In the genomic region with DNA sequence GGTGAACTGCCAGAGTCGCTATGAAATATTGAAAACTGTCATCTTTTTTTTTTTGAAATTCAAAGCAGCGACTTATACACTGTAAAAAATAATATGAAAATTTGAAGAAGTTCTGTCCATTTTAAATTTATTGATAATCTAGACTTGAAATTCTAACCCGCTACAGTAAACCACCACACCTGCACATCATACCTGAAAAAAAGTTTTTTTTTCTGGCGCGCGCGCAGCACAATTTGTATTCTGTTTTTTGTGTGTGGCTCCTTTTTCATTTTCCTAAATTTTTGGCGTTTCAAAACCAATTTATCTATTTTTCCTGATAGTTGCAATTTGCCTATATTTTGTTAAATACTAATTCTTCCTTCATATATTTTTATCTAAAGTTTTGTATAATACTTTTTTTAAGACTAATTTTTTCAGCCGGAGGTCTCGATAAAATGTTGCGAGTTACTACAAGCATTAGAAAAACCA, we compare ENCODE assay signal across 2 worm cellular contexts.
A peak's percentile ranks its signal among the peaks of the same experiment; 100 is the strongest.
TF ChIP-seq lines count a peak whose summit lies in the region.

Gene cyb-2.1 (plus strand): TSS at position 418 of the 468 bp plus-strand sequence.

TF ChIP-seq in whole organism, L4 larva, 104 proteins besides CTCF, POLR2A, EP300 and RAD21:
- no peak for TF ChIP-seq spr-3 (GFP tag; optimal IDR thresholded peaks at IDR 0.05; lab: Kevin White, UChicago)
- TF ChIP-seq unc-130 (GFP tag; optimal IDR thresholded peaks at IDR 0.05; lab: Kevin White, UChicago) = peak; percentile 7
- TF ChIP-seq zfp-3 (GFP tag; conservative IDR thresholded peaks at IDR 0.05; lab: Robert Waterston, UW) = no peak

TF ChIP-seq in whole organism, young adult, 124 proteins besides CTCF, POLR2A, EP300 and RAD21:
- TF ChIP-seq Y56A3A.18 (GFP tag; IDR thresholded peaks at IDR 0.05; lab: Robert Waterston, UW) (no peak), ceh-79 (tag; optimal IDR thresholded peaks at IDR 0.05; lab: Kevin White, UChicago) (no peak), B0261.1 (tag; optimal IDR thresholded peaks at IDR 0.05; lab: Kevin White, UChicago) (no peak), fkh-3 (tag; optimal IDR thresholded peaks at IDR 0.05; lab: Kevin White, UChicago) (no peak), F33H1.4 (GFP tag; IDR thresholded peaks at IDR 0.05; lab: Robert Waterston, UW) (peak; percentile 71), D2030.7 (GFP tag; IDR thresholded peaks at IDR 0.05; lab: Robert Waterston, UW) (peak; percentile 55), snpc-3.4 (tag; optimal IDR thresholded peaks at IDR 0.05; lab: Kevin White, UChicago) (no peak), hmg-1.2 (GFP tag; IDR thresholded peaks at IDR 0.05; lab: Robert Waterston, UW) (peak; percentile 18; the same call in 1 of the 2 replicates), egl-18 (GFP tag; IDR thresholded peaks at IDR 0.05; lab: Robert Waterston, UW) (no peak), ztf-6 (GFP tag; IDR thresholded peaks at IDR 0.05; lab: Robert Waterston, UW) (no peak), Y67H2A.10 (GFP tag; conservative IDR thresholded peaks at IDR 0.05; lab: Robert Waterston, UW) (no peak), madf-10 (tag; optimal IDR thresholded peaks at IDR 0.05; lab: Kevin White, UChicago) (no peak), repo-1 (tag; optimal IDR thresholded peaks at IDR 0.05; lab: Kevin White, UChicago) (no peak), ceh-91 (GFP tag; IDR thresholded peaks at IDR 0.05; lab: Robert Waterston, UW) (peak; percentile 69), Y53F4B.3 (GFP tag; IDR thresholded peaks at IDR 0.05; lab: Robert Waterston, UW) (no peak), somi-1 (GFP tag; optimal IDR thresholded peaks at IDR 0.05; lab: Kevin White, UChicago) (no peak), xnd-1 (tag; optimal IDR thresholded peaks at IDR 0.05; lab: Kevin White, UChicago) (peak; percentile 84), ceh-40 (GFP tag; IDR thresholded peaks at IDR 0.05; lab: Robert Waterston, UW) (no peak), madf-6 (GFP tag; IDR thresholded peaks at IDR 0.05; lab: Robert Waterston, UW) (peak; percentile 98), rcor-1 (GFP tag; IDR thresholded peaks at IDR 0.05; lab: Robert Waterston, UW) (peak; percentile 43; the same call in 1 of the 2 replicates), ets-4 (GFP tag; optimal IDR thresholded peaks at IDR 0.05; lab: Kevin White, UChicago) (no peak), mel-28 (tag; optimal IDR thresholded peaks at IDR 0.05; lab: Kevin White, UChicago; ENCODE audit: borderline replicate concordance) (no peak), atf-7 (tag; optimal IDR thresholded peaks at IDR 0.05; lab: Kevin White, UChicago) (no peak), madf-8 (GFP tag; conservative IDR thresholded peaks at IDR 0.05; lab: Robert Waterston, UW) (peak; percentile 96), F23B12.7 (tag; optimal IDR thresholded peaks at IDR 0.05; lab: Kevin White, UChicago; ENCODE audit: insufficient read depth) (no peak), F57A8.1 (GFP tag; optimal IDR thresholded peaks at IDR 0.05; lab: Kevin White, UChicago) (no peak), hsf-1 (GFP tag; IDR thresholded peaks at IDR 0.05; lab: Robert Waterston, UW) (0 out of 2 replicates have a peak, but pooled peaks have one; percentile 31), ztf-25 (GFP tag; IDR thresholded peaks at IDR 0.05; lab: Robert Waterston, UW) (no peak), let-607 (tag; optimal IDR thresholded peaks at IDR 0.05; lab: Kevin White, UChicago) (no peak), efl-1 (GFP tag; optimal IDR thresholded peaks at IDR 0.05; lab: Kevin White, UChicago) (peak; percentile 59), ztf-26 (tag; optimal IDR thresholded peaks at IDR 0.05; lab: Kevin White, UChicago) (no peak), pha-4 (tag; optimal IDR thresholded peaks at IDR 0.05; lab: Kevin White, UChicago) (no peak), cebp-2 (GFP tag; IDR thresholded peaks at IDR 0.05; lab: Robert Waterston, UW) (no peak), hlh-12 (tag; optimal IDR thresholded peaks at IDR 0.05; lab: Kevin White, UChicago) (no peak), attf-3 (GFP tag; conservative IDR thresholded peaks at IDR 0.05; lab: Robert Waterston, UW) (no peak), Y79H2A.3 (GFP tag; conservative IDR thresholded peaks at IDR 0.05; lab: Robert Waterston, UW) (no peak), T07F8.4 (tag; optimal IDR thresholded peaks at IDR 0.05; lab: Kevin White, UChicago) (no peak), cebp-1 (GFP tag; IDR thresholded peaks at IDR 0.05; lab: Robert Waterston, UW) (no peak), cebp-1 (tag; optimal IDR thresholded peaks at IDR 0.05; lab: Kevin White, UChicago) (no peak), nhr-120 (GFP tag; IDR thresholded peaks at IDR 0.05; lab: Robert Waterston, UW) (no peak), lsl-1 (GFP tag; optimal IDR thresholded peaks at IDR 0.05; lab: Kevin White, UChicago) (peak; percentile 84), akir-1 (GFP tag; optimal IDR thresholded peaks at IDR 0.05; lab: Kevin White, UChicago) (no peak), snpc-1.1 (tag; optimal IDR thresholded peaks at IDR 0.05; lab: Kevin White, UChicago; ENCODE audit: insufficient read depth) (no peak), ztf-22 (GFP tag; optimal IDR thresholded peaks at IDR 0.05; lab: Kevin White, UChicago) (no peak)
TF ChIP-seq in whole organism, young adult: peak in this region for 11.

Comparison
In these comparisons a context has a peak if more than half of its experiments do, and no peak if none do; other contexts are left out.
1. Of the 7 proteins assayed by ChIP-seq in both whole organism, young adult and whole organism, L4 larva: peak only in whole organism, young adult: none; only in whole organism, L4 larva: unc-130; in both: none; in neither: 6.